Worm (Caenorhabditis elegans) whole organism, young adult: ENCODE measurements around the gene fkh-6.

Experiments used
- B0035.1 ChIP-seq: sonication (generic microtip); optimal IDR thresholded peaks from 2 replicates; lab custom pipeline; 2016; ENCODE audit warnings: missing genetic modification characterization, mild to moderate bottlenecking, missing compliant biosample characterization, missing genotype, missing genetic modification reagents
- F23B12.7 ChIP-seq: sonication (generic microtip); optimal IDR thresholded peaks from 2 replicates; lab custom pipeline; 2017; ENCODE audit warnings: missing genetic modification characterization, mild to moderate bottlenecking, missing compliant biosample characterization, antibody characterized with exemption, moderate library complexity; ENCODE audit not compliant: insufficient read depth
- F37B4.10 ChIP-seq: fragments of 200-800 bp; sonication (Bioruptor generic); IDR thresholded peaks from 2 replicates; pipeline ENCODE4 v1.3.6; 2022; ENCODE audit warnings: missing genetic modification characterization, missing compliant biosample characterization
- T07F8.4 ChIP-seq: sonication (generic microtip); optimal IDR thresholded peaks from 2 replicates; lab custom pipeline; 2016; ENCODE audit warnings: mild to moderate bottlenecking, missing genetic modification characterization, moderate library complexity, missing compliant biosample characterization
- Y53G8AR.9 ChIP-seq: fragments of 200-800 bp; sonication (Bioruptor generic); conservative IDR thresholded peaks from 2 replicates; pipeline ENCODE4 v1.3.6; 2022; ENCODE audit warnings: missing genetic modification reagents, missing genetic modification characterization, missing compliant biosample characterization
- Y56A3A.18 ChIP-seq: fragments of 200-800 bp; sonication (Bioruptor generic); IDR thresholded peaks from 2 replicates; pipeline ENCODE4 v1.3.6; 2022; ENCODE audit warnings: missing genetic modification reagents, missing genetic modification characterization, missing compliant biosample characterization
- Y67H2A.10 ChIP-seq: fragments of 200-800 bp; sonication (Bioruptor generic); conservative IDR thresholded peaks from 2 replicates; pipeline ENCODE4 v1.3.6; 2022; ENCODE audit warnings: missing genetic modification reagents, missing genetic modification characterization, missing compliant biosample characterization
- ZK185.1 ChIP-seq: sonication (generic microtip); optimal IDR thresholded peaks from 2 replicates; lab custom pipeline; 2016; ENCODE audit warnings: mild to moderate bottlenecking, missing genetic modification characterization, missing compliant biosample characterization; ENCODE audit not compliant: poor library complexity, severe bottlenecking
- attf-5 ChIP-seq: fragments of 200-800 bp; sonication (Bioruptor generic); optimal IDR thresholded peaks from 2 replicates; lab custom pipeline; 2018; ENCODE audit warnings: mild to moderate bottlenecking, missing genetic modification characterization, missing compliant biosample characterization
- ceh-100 ChIP-seq: fragments of 200-800 bp; sonication (Bioruptor generic); IDR thresholded peaks from 2 replicates; pipeline ENCODE4 v1.3.6; 2022; ENCODE audit warnings: missing genetic modification reagents, missing genetic modification characterization, missing compliant biosample characterization
- ceh-91 ChIP-seq: fragments of 200-800 bp; sonication (Bioruptor generic); IDR thresholded peaks from 2 replicates; pipeline ENCODE4 v1.3.6; 2022; ENCODE audit warnings: missing genetic modification reagents, missing genetic modification characterization, missing compliant biosample characterization
- dpff-1 ChIP-seq: sonication (generic microtip); optimal IDR thresholded peaks from 2 replicates; lab custom pipeline; 2017; ENCODE audit warnings: mild to moderate bottlenecking, missing genetic modification characterization, missing compliant biosample characterization
- gei-17 ChIP-seq: fragments of 200-800 bp; sonication (Bioruptor generic); optimal IDR thresholded peaks from 2 replicates; lab custom pipeline; 2018; ENCODE audit warnings: mild to moderate bottlenecking, missing genetic modification characterization, missing compliant biosample characterization
- hmg-1.2 ChIP-seq: fragments of 200-800 bp; sonication (Bioruptor generic); IDR thresholded peaks from 2 replicates; pipeline ENCODE4 v1.3.6; 2022; ENCODE audit warnings: missing genetic modification reagents, missing genetic modification characterization, missing compliant biosample characterization
- hsf-1 ChIP-seq: fragments of 200-800 bp; sonication (Bioruptor generic); IDR thresholded peaks from 2 replicates; pipeline ENCODE4 v1.3.6; 2022; ENCODE audit warnings: missing genetic modification reagents, missing genetic modification characterization, missing compliant biosample characterization
- lin-40 ChIP-seq: sonication (generic microtip); optimal IDR thresholded peaks from 2 replicates; lab custom pipeline; 2016; ENCODE audit warnings: missing genetic modification characterization, mild to moderate bottlenecking, missing compliant biosample characterization, missing genotype, missing genetic modification reagents
- lin-54 ChIP-seq: fragments of 200-800 bp; sonication (Bioruptor generic); optimal IDR thresholded peaks from 2 replicates; lab custom pipeline; 2018; ENCODE audit warnings: mild to moderate bottlenecking, missing genetic modification characterization, missing compliant biosample characterization
- lir-1 ChIP-seq: fragments of 200-800 bp; sonication (Bioruptor generic); conservative IDR thresholded peaks from 2 replicates; pipeline ENCODE4 v1.3.6; 2022; ENCODE audit warnings: missing genetic modification reagents, missing genetic modification characterization, missing compliant biosample characterization
- lsl-1 ChIP-seq: fragments of 200-800 bp; sonication (Bioruptor generic); optimal IDR thresholded peaks from 2 replicates; lab custom pipeline; 2018; ENCODE audit warnings: mild to moderate bottlenecking, missing genetic modification characterization, moderate library complexity, missing compliant biosample characterization
- madf-3 ChIP-seq: fragments of 200-800 bp; sonication (Bioruptor generic); IDR thresholded peaks from 2 replicates; pipeline ENCODE4 v1.3.6; 2022; ENCODE audit warnings: missing genetic modification reagents, missing genetic modification characterization, missing compliant biosample characterization
- mel-28 ChIP-seq: sonication (generic microtip); optimal IDR thresholded peaks from 2 replicates; lab custom pipeline; 2016; ENCODE audit warnings: borderline replicate concordance, mild to moderate bottlenecking, missing genetic modification characterization, missing compliant biosample characterization
- nhr-27 ChIP-seq: fragments of 200-800 bp; sonication (Bioruptor generic); optimal IDR thresholded peaks from 2 replicates; lab custom pipeline; 2018; ENCODE audit warnings: mild to moderate bottlenecking, missing genetic modification characterization, moderate library complexity, missing compliant biosample characterization
- nhr-90 ChIP-seq: sonication (generic microtip); optimal IDR thresholded peaks from 2 replicates; lab custom pipeline; 2016; ENCODE audit warnings: missing genotype, mild to moderate bottlenecking, missing genetic modification characterization, missing compliant biosample characterization
- rec-8 ChIP-seq, 2 experiments: sonication (generic microtip); optimal IDR thresholded peaks; 2 replicates each; lab custom pipeline; 2016; ENCODE audit warnings: mild to moderate bottlenecking in 2 of 2, missing genetic modification characterization in 2 of 2, missing genetic modification reagents in 2 of 2, missing genotype in 2 of 2, missing biosample characterization in 1 of 2, missing compliant biosample characterization in 1 of 2, moderate library complexity in 1 of 2
- snpc-4 ChIP-seq, 5 experiments: fragments of 150-350 bp in 1 of 5; sonication (generic microtip) in 4 of 5; optimal IDR thresholded peaks; 2 replicates each; lab custom pipeline; 2014 to 2018; ENCODE audit warnings: missing genetic modification characterization in 5 of 5, missing biosample characterization in 3 of 5, antibody characterized with exemption in 2 of 5, mild to moderate bottlenecking in 2 of 5, missing compliant biosample characterization in 2 of 5, missing genotype in 2 of 5, moderate library complexity in 2 of 5, missing genetic modification reagents in 1 of 5
- somi-1 ChIP-seq: fragments of 200-800 bp; sonication (Bioruptor generic); optimal IDR thresholded peaks from 2 replicates; lab custom pipeline; 2018; ENCODE audit warnings: mild to moderate bottlenecking, missing genetic modification characterization, missing compliant biosample characterization
- sptf-2 ChIP-seq: fragments of 200-800 bp; sonication (Bioruptor generic); optimal IDR thresholded peaks from 2 replicates; lab custom pipeline; 2018; ENCODE audit warnings: mild to moderate bottlenecking, missing genetic modification characterization, missing compliant biosample characterization
- tbp1 ChIP-seq: fragments of 200-800 bp; sonication (Bioruptor generic); optimal IDR thresholded peaks from 2 replicates; lab custom pipeline; 2018; ENCODE audit warnings: mild to moderate bottlenecking, missing genetic modification characterization, missing compliant biosample characterization
- tbx-9 ChIP-seq: sonication (generic microtip); optimal IDR thresholded peaks from 2 replicates; lab custom pipeline; 2016; ENCODE audit warnings: borderline replicate concordance, missing genetic modification characterization, inconsistent platforms, missing compliant biosample characterization
- tlf-1 ChIP-seq: fragments of 200-800 bp; sonication (Bioruptor generic); optimal IDR thresholded peaks from 2 replicates; lab custom pipeline; 2018; ENCODE audit warnings: mild to moderate bottlenecking, missing genetic modification characterization, missing compliant biosample characterization
- unc-62 ChIP-seq: fragments of 150-350 bp; optimal IDR thresholded peaks from 2 replicates; lab custom pipeline; 2014; ENCODE audit warnings: missing biosample characterization, missing genetic modification reagents, missing genetic modification characterization
- ztf-22 ChIP-seq: fragments of 200-800 bp; sonication (Bioruptor generic); optimal IDR thresholded peaks from 2 replicates; lab custom pipeline; 2018; ENCODE audit warnings: mild to moderate bottlenecking, missing genetic modification characterization, moderate library complexity, missing compliant biosample characterization
- ztf-26 ChIP-seq: sonication (generic microtip); optimal IDR thresholded peaks from 2 replicates; lab custom pipeline; 2017; ENCODE audit warnings: missing genetic modification characterization, missing compliant biosample characterization

Gene fkh-6

ce11 chrII:4362088-4362487 lies 21.1 kb downstream of the fkh-6 start:
- no peak for TF ChIP-seq Y53G8AR.9 (GFP tag; lab: Robert Waterston, UW)
- peak; percentile 72 for TF ChIP-seq hmg-1.2 (GFP tag; lab: Robert Waterston, UW)
- no peak for TF ChIP-seq lin-40 (tag; lab: Kevin White, UChicago)

ce11 chrII:4359219-4359618 lies 24.0 kb downstream of the fkh-6 start:
- TF ChIP-seq B0035.1 (tag; lab: Kevin White, UChicago): no peak
- TF ChIP-seq dpff-1 (tag; lab: Kevin White, UChicago): no peak
- no peak for TF ChIP-seq tlf-1 (GFP tag; lab: Kevin White, UChicago)
- TF ChIP-seq lir-1 (GFP tag; lab: Robert Waterston, UW): no peak
- TF ChIP-seq unc-62 (GFP tag; lab: Kevin White, UChicago): no peak
- no peak for TF ChIP-seq ztf-22 (GFP tag; lab: Kevin White, UChicago)
- no peak for TF ChIP-seq hsf-1
- no peak for TF ChIP-seq ztf-26 (tag; lab: Kevin White, UChicago)
- TF ChIP-seq lsl-1 (GFP tag; lab: Kevin White, UChicago): no peak
- TF ChIP-seq somi-1 (GFP tag; lab: Kevin White, UChicago): no peak
- TF ChIP-seq madf-3: no peak
- TF ChIP-seq, all 124 proteins: peak for 0

ce11 chrII:4358765-4359164 lies 24.4 kb downstream of the fkh-6 start, which contains the start of gene lat-2:
Gene lat-2, plus strand, starts transcription at chrII:4359065.
- TF ChIP-seq sptf-2 (GFP tag; lab: Kevin White, UChicago) (no peak), F37B4.10 (no peak), tbp1 (GFP tag; lab: Kevin White, UChicago) (no peak), Y56A3A.18 (GFP tag; lab: Robert Waterston, UW) (no peak), tbx-9 (no peak), lin-40 (tag; lab: Kevin White, UChicago) (no peak), lin-54 (GFP tag; lab: Kevin White, UChicago) (no peak), nhr-90 (tag; lab: Kevin White, UChicago) (no peak), rec-8 (tag; optimal IDR thresholded peaks at IDR 0.05; lab: Kevin White, UChicago) (no peak)

ce11 chrII:4355217-4355616 lies 28.0 kb downstream of the fkh-6 start, which contains the start of the genes H20J04.7 and H20J04.1:
Gene H20J04.7, minus strand, starts transcription at chrII:4355317.
Gene H20J04.1, plus strand, starts transcription at chrII:4355613.
- no peak for TF ChIP-seq F23B12.7
- no peak for TF ChIP-seq snpc-4 (GFP tag; optimal IDR thresholded peaks at IDR 0.05; lab: Kevin White, UChicago)
- no peak for TF ChIP-seq snpc-4 (tag; optimal IDR thresholded peaks at IDR 0.05; lab: Kevin White, UChicago)
- TF ChIP-seq ceh-91 (GFP tag; lab: Robert Waterston, UW): no peak
- TF ChIP-seq ceh-100 (GFP tag; lab: Robert Waterston, UW): no peak
- no peak for TF ChIP-seq lir-1 (GFP tag; lab: Robert Waterston, UW)
- no peak for TF ChIP-seq mel-28
- no peak for TF ChIP-seq nhr-27 (tag; lab: Kevin White, UChicago)
- TF ChIP-seq ZK185.1 (tag; lab: Kevin White, UChicago): no peak
- no peak for TF ChIP-seq Y67H2A.10 (GFP tag; lab: Robert Waterston, UW)
- TF ChIP-seq T07F8.4 (tag; lab: Kevin White, UChicago): no peak
- no peak for TF ChIP-seq gei-17 (GFP tag; lab: Kevin White, UChicago)
- no peak for TF ChIP-seq attf-5 (GFP tag; lab: Kevin White, UChicago)
